Worm (Caenorhabditis elegans) whole organism, mixed stage, embryonic: ENCODE results near the gene ZK1251.3.

ENCODE experiments used
- ceh-39 ChIP-seq: fragments of 150-350 bp; optimal IDR thresholded peaks from 2 replicates; lab custom pipeline; 2014; ENCODE audit warnings: missing biosample characterization, missing genetic modification characterization
- ceh-83 ChIP-seq: fragments of 200-800 bp; sonication (Bioruptor generic); optimal IDR thresholded peaks from 2 replicates; lab custom pipeline; 2018; ENCODE audit warnings: mild to moderate bottlenecking, missing genetic modification characterization, missing compliant biosample characterization
- ces-1 ChIP-seq: fragments of 150-350 bp; optimal IDR thresholded peaks from 2 replicates; lab custom pipeline; 2014; ENCODE audit warnings: missing biosample characterization, missing genetic modification reagents, missing genetic modification characterization
- cnd-1 ChIP-seq: fragments of 200-800 bp; sonication (Bioruptor generic); optimal IDR thresholded peaks from 2 replicates; lab custom pipeline; 2018; ENCODE audit warnings: mild to moderate bottlenecking, missing genetic modification characterization, missing compliant biosample characterization
- drap-1 ChIP-seq: fragments of 200-800 bp; sonication (Bioruptor generic); optimal IDR thresholded peaks from 3 replicates; lab custom pipeline; 2018; ENCODE audit warnings: mild to moderate bottlenecking, missing genetic modification characterization, missing compliant biosample characterization
- elt-1 ChIP-seq: sonication (generic microtip); optimal IDR thresholded peaks from 2 replicates; lab custom pipeline; 2017; ENCODE audit warnings: missing genetic modification characterization, mild to moderate bottlenecking, missing compliant biosample characterization, antibody characterized with exemption, moderate library complexity, borderline replicate concordance; ENCODE audit not compliant: insufficient read depth
- elt-3 ChIP-seq: fragments of 150-350 bp; optimal IDR thresholded peaks from 2 replicates; lab custom pipeline; 2014; ENCODE audit warnings: missing biosample characterization, missing genetic modification characterization
- flh-1 ChIP-seq: fragments of 200-800 bp; sonication (Bioruptor generic); optimal IDR thresholded peaks from 2 replicates; lab custom pipeline; 2018; ENCODE audit warnings: mild to moderate bottlenecking, missing genetic modification characterization, moderate library complexity, missing compliant biosample characterization
- lin-13 ChIP-seq: fragments of 150-350 bp; optimal IDR thresholded peaks from 2 replicates; lab custom pipeline; 2014; ENCODE audit warnings: missing biosample characterization, missing genetic modification characterization
- lsy-2 ChIP-seq: fragments of 150-350 bp; optimal IDR thresholded peaks from 2 replicates; lab custom pipeline; 2014; ENCODE audit warnings: missing biosample characterization, missing genetic modification characterization
- mab-5 ChIP-seq: fragments of 150-350 bp; optimal IDR thresholded peaks from 2 replicates; lab custom pipeline; 2014; ENCODE audit warnings: missing biosample characterization, missing genetic modification characterization
- mls-2 ChIP-seq: sonication (generic microtip); optimal IDR thresholded peaks from 2 replicates; lab custom pipeline; 2016; ENCODE audit warnings: mild to moderate bottlenecking, missing genetic modification characterization, moderate library complexity, missing compliant biosample characterization
- nhr-2 ChIP-seq: fragments of 150-350 bp; optimal IDR thresholded peaks from 2 replicates; lab custom pipeline; 2014; ENCODE audit warnings: missing biosample characterization, missing genetic modification characterization
- nhr-28 ChIP-seq: fragments of 150-350 bp; optimal IDR thresholded peaks from 2 replicates; lab custom pipeline; 2014; ENCODE audit warnings: missing biosample characterization, missing genetic modification characterization
- nhr-76 ChIP-seq: sonication (generic microtip); optimal IDR thresholded peaks from 2 replicates; lab custom pipeline; 2017; ENCODE audit warnings: missing biosample characterization, missing genetic modification characterization
- pha-4 ChIP-seq: fragments of 150-350 bp; optimal IDR thresholded peaks from 2 replicates; lab custom pipeline; 2018; ENCODE audit warnings: missing biosample characterization, missing genetic modification reagents, missing genetic modification characterization
- sem-2 ChIP-seq: fragments of 200-800 bp; sonication (Bioruptor generic); optimal IDR thresholded peaks from 2 replicates; lab custom pipeline; 2018; ENCODE audit warnings: mild to moderate bottlenecking, missing genetic modification characterization, missing compliant biosample characterization
- sptf-1 ChIP-seq: sonication (generic microtip); optimal IDR thresholded peaks from 2 replicates; lab custom pipeline; 2017; ENCODE audit warnings: mild to moderate bottlenecking, missing genetic modification characterization, moderate library complexity, missing compliant biosample characterization
- tbx-8 ChIP-seq: fragments of 200-800 bp; sonication (Bioruptor generic); optimal IDR thresholded peaks from 2 replicates; lab custom pipeline; 2018; ENCODE audit warnings: mild to moderate bottlenecking, missing genetic modification characterization, moderate library complexity, missing compliant biosample characterization
- unc-120 ChIP-seq: sonication (generic microtip); optimal IDR thresholded peaks from 2 replicates; lab custom pipeline; 2017; ENCODE audit warnings: missing genetic modification characterization, missing compliant biosample characterization; ENCODE audit not compliant: poor library complexity, severe bottlenecking
- unc-39 ChIP-seq: fragments of 150-350 bp; optimal IDR thresholded peaks from 2 replicates; lab custom pipeline; 2014; ENCODE audit warnings: missing biosample characterization, missing genetic modification characterization
- unc-62 ChIP-seq: fragments of 150-350 bp; optimal IDR thresholded peaks from 2 replicates; lab custom pipeline; 2014; ENCODE audit warnings: missing biosample characterization, missing genetic modification reagents, missing genetic modification characterization
- zip-8 ChIP-seq: fragments of 150-350 bp; optimal IDR thresholded peaks from 2 replicates; lab custom pipeline; 2014; ENCODE audit warnings: missing biosample characterization, missing genetic modification characterization
- ztf-11 ChIP-seq: fragments of 150-350 bp; optimal IDR thresholded peaks from 2 replicates; lab custom pipeline; 2014; ENCODE audit warnings: missing biosample characterization, missing genetic modification characterization

ZK1251.3 gene

DNA sequence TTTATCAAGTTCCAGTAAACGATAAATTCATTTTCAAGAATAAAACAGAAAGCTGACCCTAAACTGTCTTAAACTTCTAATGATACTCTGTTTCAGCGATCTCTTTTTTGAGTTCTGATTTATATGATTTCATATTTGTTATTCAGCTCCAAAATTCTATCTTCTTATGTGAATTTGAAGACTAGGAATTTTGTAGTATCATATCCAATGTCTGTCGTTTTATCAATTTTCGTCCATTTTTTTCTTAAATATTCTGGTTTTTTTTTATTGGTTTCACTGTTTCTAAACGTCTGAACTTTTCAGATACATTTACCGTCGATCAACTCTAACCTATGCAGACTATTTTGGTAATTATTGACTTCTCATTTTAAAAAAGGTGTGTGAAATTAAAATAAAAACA, 41.5 kb downstream of the ZK1251.3 start, which contains the start of the genes nhr-138 and C28D4.18:
Gene nhr-138 (plus strand): TSS at position 304 of the 400 bp plus-strand sequence.
Gene C28D4.18 (plus strand): TSS at position 333 of the 400 bp plus-strand sequence.
- no peak for TF ChIP-seq zip-8
- TF ChIP-seq lin-13 (tag; lab: Kevin White, UChicago): no peak
- no peak for TF ChIP-seq mls-2 (tag; lab: Kevin White, UChicago)
- no peak for TF ChIP-seq sem-2
- TF ChIP-seq ceh-39: no peak
- TF ChIP-seq elt-3 (tag; lab: Kevin White, UChicago): no peak
- no peak for TF ChIP-seq flh-1 (GFP tag; lab: Kevin White, UChicago)
- TF ChIP-seq ztf-11 (tag; lab: Kevin White, UChicago): no peak
- no peak for TF ChIP-seq sptf-1 (tag; lab: Kevin White, UChicago)
- no peak for TF ChIP-seq ceh-83 (GFP tag; lab: Kevin White, UChicago)
- TF ChIP-seq, all 35 proteins: peak for 0

DNA sequence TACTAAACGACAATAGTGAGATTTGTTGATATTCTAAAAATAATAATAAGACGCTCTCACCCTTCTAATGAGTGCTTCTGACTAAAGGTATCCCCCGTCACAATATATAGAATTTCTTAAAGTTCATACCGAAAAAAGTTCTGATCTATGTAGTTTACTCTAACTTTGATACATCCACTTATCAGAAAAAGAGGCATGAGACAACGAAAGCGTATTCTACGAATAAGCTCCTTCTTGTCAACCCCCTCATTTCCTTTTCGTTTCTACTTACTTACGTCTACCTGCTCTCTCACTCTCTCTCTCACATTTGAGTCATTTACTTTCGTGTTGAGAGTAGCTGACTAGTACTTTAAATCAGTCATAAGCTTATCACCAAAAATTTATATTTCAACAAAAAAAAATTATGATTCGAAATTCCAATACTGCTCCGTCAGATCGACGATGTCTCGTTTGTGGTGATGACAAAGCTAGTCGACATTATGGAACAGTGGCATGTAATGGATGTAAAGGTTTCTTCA, 42.1 kb downstream of the ZK1251.3 start:
- no peak for TF ChIP-seq unc-62 (GFP tag; lab: Kevin White, UChicago)
- no peak for TF ChIP-seq nhr-76 (tag; lab: Kevin White, UChicago)
- TF ChIP-seq lsy-2 (tag; lab: Kevin White, UChicago): no peak
- TF ChIP-seq ces-1: no peak
- TF ChIP-seq elt-3 (tag; lab: Kevin White, UChicago): no peak
- TF ChIP-seq ceh-39: no peak
- TF ChIP-seq tbx-8 (GFP tag; lab: Kevin White, UChicago): no peak
- TF ChIP-seq lin-13 (tag; lab: Kevin White, UChicago): no peak
- no peak for TF ChIP-seq unc-39

ce11 chrIV:9727217-9727616, 43.8 kb downstream of the ZK1251.3 start:
- no peak for TF ChIP-seq elt-1 (tag; lab: Kevin White, UChicago)
- TF ChIP-seq elt-3 (tag; lab: Kevin White, UChicago): no peak
- no peak for TF ChIP-seq sptf-1 (tag; lab: Kevin White, UChicago)
- no peak for TF ChIP-seq mab-5 (tag; lab: Kevin White, UChicago)
- TF ChIP-seq nhr-2 (tag; lab: Kevin White, UChicago): no peak

ce11 chrIV:9728376-9728775, 44.9 kb downstream of the ZK1251.3 start, which contains the start of gene nhr-100:
Gene nhr-100 (plus strand): TSS chrIV:9728676.
- TF ChIP-seq sem-2: no peak
- TF ChIP-seq unc-120 (tag; lab: Kevin White, UChicago): no peak
- no peak for TF ChIP-seq pha-4 (tag; lab: Kevin White, UChicago)
- TF ChIP-seq unc-39: no peak
- TF ChIP-seq ceh-83 (GFP tag; lab: Kevin White, UChicago): no peak

DNA sequence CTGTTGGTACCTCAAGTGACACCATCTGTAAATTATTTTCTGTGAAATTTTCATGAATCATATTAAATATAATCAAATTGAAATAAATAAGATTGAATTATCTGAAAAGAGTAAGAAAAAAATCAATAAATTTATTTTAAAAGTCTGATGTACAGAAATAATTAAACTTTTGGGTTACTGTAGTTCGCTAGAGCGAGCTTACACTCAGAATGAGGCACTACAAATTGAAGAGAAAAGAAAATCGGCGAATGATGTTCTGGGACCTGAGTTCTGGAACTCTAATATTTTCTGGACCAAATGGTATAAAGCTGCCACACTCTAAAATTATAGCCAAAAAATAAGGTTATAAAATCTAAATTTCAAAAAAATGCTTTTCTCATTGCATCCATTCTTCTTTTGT, 50.4 kb downstream of the ZK1251.3 start:
- TF ChIP-seq nhr-28 (tag; lab: Kevin White, UChicago) (no peak), lsy-2 (tag; lab: Kevin White, UChicago) (no peak), ceh-39 (no peak), elt-1 (tag; lab: Kevin White, UChicago) (no peak), mab-5 (tag; lab: Kevin White, UChicago) (no peak), flh-1 (GFP tag; lab: Kevin White, UChicago) (no peak), cnd-1 (tag; lab: Kevin White, UChicago) (no peak), unc-39 (no peak), drap-1 (no peak)
